Worm (Caenorhabditis elegans): Measurements from ENCODE around the gene F42G8.8.

DNA sequence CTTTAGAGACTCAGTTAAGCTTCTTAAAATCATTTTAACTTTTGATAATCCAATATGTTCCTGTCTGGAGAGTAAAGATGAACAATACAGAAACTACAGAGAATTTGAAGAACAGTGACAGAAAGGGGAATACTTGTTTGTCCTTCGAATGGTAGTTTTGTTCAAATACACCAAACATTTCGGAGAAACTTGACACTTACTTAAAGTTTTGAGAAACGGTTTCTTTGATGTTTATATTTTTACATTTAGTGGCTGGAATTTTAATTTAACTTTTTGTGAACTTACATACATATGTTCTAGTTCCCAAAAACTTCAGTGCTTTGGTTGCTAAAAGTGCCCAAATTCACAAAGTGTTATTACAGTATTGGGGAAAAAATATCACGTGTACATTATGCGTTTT, 38.3 kb downstream of the F42G8.8 start, which contains the start of gene B0218.5:
- no peak for TF ChIP-seq him-1 (tag; optimal IDR thresholded peaks at IDR 0.05)
- TF ChIP-seq W03F9.2 (tag; optimal IDR thresholded peaks at IDR 0.05) = no peak
- no peak for TF ChIP-seq dao-5 (tag; optimal IDR thresholded peaks at IDR 0.05)
